Fruit fly (Drosophila melanogaster) whole organism: ENCODE measurements around the gene holn1.

Experiments used
- CG8478 ChIP-seq: fragments of >200 bp; optimal IDR thresholded peaks from 2 replicates; lab custom pipeline; 2018; ENCODE audit warnings: inconsistent platforms
- EcR ChIP-seq, 2 experiments: fragments of >200 bp; optimal IDR thresholded peaks; 2 replicates each; lab custom pipeline; 2017; ENCODE audit warnings: missing biosample characterization in 2 of 2, missing genetic modification characterization in 2 of 2, missing genetic modification reagents in 2 of 2
- pan ChIP-seq: fragments of >200 bp; optimal IDR thresholded peaks from 2 replicates; lab custom pipeline; 2017
- psq ChIP-seq: fragments of >200 bp; optimal IDR thresholded peaks from 2 replicates; lab custom pipeline; 2017
- usp ChIP-seq: fragments of >200 bp; optimal IDR thresholded peaks from 2 replicates; lab custom pipeline; 2017; ENCODE audit warnings: missing biosample characterization, missing genetic modification characterization, mixed read lengths

dm6 chr2L:10437317-10437716 lies 1.5 kb downstream of the holn1 start, which contains the start of gene STUB1:
- TF ChIP-seq usp (GFP tag; lab: Kevin White, UChicago) (no peak), EcR (GFP tag; optimal IDR thresholded peaks at IDR 0.05; lab: Kevin White, UChicago) (no peak), pan (lab: Kevin White, UChicago) (no peak), psq (lab: Kevin White, UChicago) (no peak), CG8478 (no peak)
